Fruit fly (Drosophila melanogaster) whole organism, embryonic: ENCODE results near the gene brat.
A peak's percentile ranks its signal among the peaks of the same experiment; 100 is the strongest.

Source experiments
- Bdp1 ChIP-seq: fragments of 200-800 bp; sonication (Bioruptor generic); optimal IDR thresholded peaks from 3 replicates; lab custom pipeline; 2016; ENCODE audit warnings: missing biosample characterization, missing genetic modification characterization
- CG10267 ChIP-seq: fragments of 200-800 bp; sonication (Bioruptor generic); optimal IDR thresholded peaks from 2 replicates; lab custom pipeline; 2018; ENCODE audit warnings: missing biosample characterization, mild to moderate bottlenecking, missing genetic modification characterization, moderate library complexity
- CG10654 ChIP-seq: fragments of 200-800 bp; sonication (Bioruptor generic); optimal IDR thresholded peaks from 2 replicates; lab custom pipeline; 2016; ENCODE audit warnings: missing biosample characterization, missing genetic modification characterization
- CG13123 ChIP-seq: fragments of 200-800 bp; sonication (Bioruptor generic); optimal IDR thresholded peaks from 2 replicates; lab custom pipeline; 2016; ENCODE audit warnings: missing biosample characterization, missing genetic modification characterization
- CG14050 ChIP-seq: fragments of 200-800 bp; sonication (Bioruptor generic); IDR thresholded peaks from 3 replicates; pipeline ENCODE4 v1.3.6; 2022; ENCODE audit warnings: missing biosample characterization, missing genetic modification characterization
- CG15514 ChIP-seq: fragments of 200-800 bp; sonication (Bioruptor generic); optimal IDR thresholded peaks from 3 replicates; lab custom pipeline; 2017; ENCODE audit warnings: missing biosample characterization, missing genetic modification characterization, mild to moderate bottlenecking, moderate library complexity, missing genetic modification reagents
- CG16863 ChIP-seq: fragments of 200-800 bp; sonication (Bioruptor generic); optimal IDR thresholded peaks from 3 replicates; lab custom pipeline; 2016; ENCODE audit warnings: missing biosample characterization, missing genetic modification characterization
- CG17829 ChIP-seq: fragments of 200-800 bp; optimal IDR thresholded peaks from 2 replicates; lab custom pipeline; 2019; ENCODE audit warnings: missing biosample characterization, mild to moderate bottlenecking, missing genetic modification characterization, moderate library complexity
- CG18262 ChIP-seq: fragments of 200-800 bp; optimal IDR thresholded peaks from 3 replicates; lab custom pipeline; 2019; ENCODE audit warnings: missing biosample characterization, mild to moderate bottlenecking, missing genetic modification characterization, moderate library complexity
- CG32532 ChIP-seq: fragments of 200-800 bp; sonication (Bioruptor generic); IDR thresholded peaks from 2 replicates; pipeline ENCODE4 v1.3.6; 2022; ENCODE audit warnings: missing biosample characterization, missing genetic modification characterization
- CG33213 ChIP-seq: fragments of 200-800 bp; sonication (Bioruptor generic); optimal IDR thresholded peaks from 3 replicates; lab custom pipeline; 2016; ENCODE audit warnings: missing biosample characterization, missing genetic modification characterization
- CG33557 ChIP-seq: fragments of 200-800 bp; sonication (Bioruptor generic); optimal IDR thresholded peaks from 2 replicates; lab custom pipeline; 2019; ENCODE audit warnings: missing biosample characterization, mild to moderate bottlenecking, missing genetic modification characterization, moderate library complexity
- CG4820 ChIP-seq: fragments of 200-800 bp; sonication (Bioruptor generic); optimal IDR thresholded peaks from 3 replicates; lab custom pipeline; 2016; ENCODE audit warnings: missing biosample characterization, missing genetic modification characterization
- CG6654 ChIP-seq: fragments of 200-800 bp; sonication (Bioruptor generic); optimal IDR thresholded peaks from 2 replicates; lab custom pipeline; 2017; ENCODE audit warnings: missing biosample characterization, mild to moderate bottlenecking, missing genetic modification characterization
- CG6813 ChIP-seq: fragments of 200-800 bp; sonication (Bioruptor generic); optimal IDR thresholded peaks from 2 replicates; lab custom pipeline; 2017; ENCODE audit warnings: missing biosample characterization, missing genetic modification characterization, mild to moderate bottlenecking, moderate library complexity, missing genetic modification reagents
- CG7745 ChIP-seq: fragments of 200-800 bp; sonication (Bioruptor generic); optimal IDR thresholded peaks from 2 replicates; lab custom pipeline; 2018; ENCODE audit warnings: missing biosample characterization, mild to moderate bottlenecking, missing genetic modification characterization, moderate library complexity
- CG8765 ChIP-seq: fragments of 200-800 bp; sonication (Bioruptor generic); IDR thresholded peaks from 2 replicates; pipeline ENCODE4 v1.3.6; 2022; ENCODE audit warnings: missing biosample characterization, missing genetic modification characterization
- CG8924 ChIP-seq: fragments of 200-800 bp; optimal IDR thresholded peaks from 3 replicates; lab custom pipeline; 2019; ENCODE audit warnings: missing biosample characterization, mild to moderate bottlenecking, missing genetic modification characterization, moderate library complexity
- Doc2 ChIP-seq: fragments of 200-800 bp; sonication (Bioruptor generic); IDR thresholded peaks from 2 replicates; pipeline ENCODE4 v1.3.6; 2022; ENCODE audit warnings: missing biosample characterization, missing genetic modification characterization
- Hey ChIP-seq: fragments of 200-800 bp; sonication (Bioruptor generic); optimal IDR thresholded peaks from 3 replicates; lab custom pipeline; 2018; ENCODE audit warnings: missing biosample characterization, mild to moderate bottlenecking, missing genetic modification characterization
- Hsf ChIP-seq: fragments of 200-800 bp; sonication (Bioruptor generic); optimal IDR thresholded peaks from 3 replicates; lab custom pipeline; 2016; ENCODE audit warnings: missing biosample characterization, missing genetic modification characterization
- Lpt ChIP-seq: fragments of >200 bp; optimal IDR thresholded peaks from 2 replicates; lab custom pipeline; 2018; ENCODE audit warnings: missing biosample characterization, missing genetic modification characterization
- Nf-YC ChIP-seq: fragments of 200-800 bp; optimal IDR thresholded peaks from 3 replicates; lab custom pipeline; 2019; ENCODE audit warnings: missing biosample characterization, mild to moderate bottlenecking, missing genetic modification characterization, moderate library complexity
- Oaz ChIP-seq: fragments of 200-800 bp; sonication (Bioruptor generic); IDR thresholded peaks from 2 replicates; pipeline ENCODE4 v1.3.6; 2022; ENCODE audit warnings: missing biosample characterization, missing genetic modification characterization
- Opbp ChIP-seq: fragments of 200-800 bp; sonication (Bioruptor generic); IDR thresholded peaks from 3 replicates; pipeline ENCODE4 v1.3.6; 2022; ENCODE audit warnings: missing biosample characterization, missing genetic modification characterization; ENCODE audit not compliant: partially characterized antibody
- Vsx1 ChIP-seq: fragments of 200-800 bp; sonication (Bioruptor generic); optimal IDR thresholded peaks from 2 replicates; lab custom pipeline; 2017; ENCODE audit warnings: missing biosample characterization, mild to moderate bottlenecking, missing genetic modification characterization, missing genetic modification reagents
- Xbp1 ChIP-seq: fragments of 200-800 bp; sonication (Bioruptor generic); optimal IDR thresholded peaks from 3 replicates; lab custom pipeline; 2016; ENCODE audit warnings: missing biosample characterization, mild to moderate bottlenecking, missing genetic modification characterization
- ab ChIP-seq: fragments of 200-800 bp; sonication (Bioruptor generic); optimal IDR thresholded peaks from 2 replicates; lab custom pipeline; 2016; ENCODE audit warnings: missing biosample characterization, missing genetic modification characterization
- az2 ChIP-seq: fragments of 200-800 bp; sonication (Bioruptor generic); optimal IDR thresholded peaks from 3 replicates; lab custom pipeline; 2016; ENCODE audit warnings: missing biosample characterization, missing genetic modification characterization
- bowl ChIP-seq: fragments of 200-800 bp; sonication (Bioruptor generic); IDR thresholded peaks from 2 replicates; pipeline ENCODE4 v1.3.6; 2022; ENCODE audit warnings: missing biosample characterization, missing genetic modification characterization
- bsh ChIP-seq, 2 experiments: fragments of 200-800 bp; sonication (Bioruptor generic); optimal IDR thresholded peaks; 2 replicates each; lab custom pipeline; 2017 to 2018; ENCODE audit warnings: mild to moderate bottlenecking in 2 of 2, missing biosample characterization in 2 of 2, missing genetic modification characterization in 2 of 2, moderate library complexity in 1 of 2
- chm ChIP-seq: fragments of 200-800 bp; sonication (Bioruptor generic); IDR thresholded peaks from 2 replicates; pipeline ENCODE4 v1.3.6; 2022; ENCODE audit warnings: missing biosample characterization, missing genetic modification characterization
- disco-r ChIP-seq: fragments of 200-800 bp; sonication (Bioruptor generic); optimal IDR thresholded peaks from 2 replicates; lab custom pipeline; 2016; ENCODE audit warnings: missing biosample characterization, missing genetic modification characterization
- dmrt11E ChIP-seq: fragments of 200-800 bp; sonication (Bioruptor generic); optimal IDR thresholded peaks from 3 replicates; lab custom pipeline; 2018; ENCODE audit warnings: missing biosample characterization, mild to moderate bottlenecking, missing genetic modification characterization, moderate library complexity
- dpn ChIP-seq, 2 experiments: fragments of 200-800 bp; sonication (Bioruptor generic); optimal IDR thresholded peaks; 3 replicates each; lab custom pipeline; 2016; ENCODE audit warnings: missing biosample characterization in 2 of 2, missing genetic modification characterization in 2 of 2
- ems ChIP-seq: fragments of 200-800 bp; sonication (Bioruptor generic); optimal IDR thresholded peaks from 3 replicates; lab custom pipeline; 2016; ENCODE audit warnings: missing biosample characterization, missing genetic modification characterization
- exex ChIP-seq: fragments of 200-800 bp; sonication (Bioruptor generic); optimal IDR thresholded peaks from 4 replicates; lab custom pipeline; 2018; ENCODE audit warnings: missing biosample characterization, mild to moderate bottlenecking, missing genetic modification characterization, moderate library complexity
- hkb ChIP-seq, 2 experiments: fragments of 200-800 bp in 1 of 2; fragments of >200 bp in 1 of 2; sonication (Bioruptor generic) in 1 of 2; IDR thresholded peaks in 1 of 2; optimal IDR thresholded peaks in 1 of 2; 2 replicates each; pipeline versions ENCODE4 v1.3.6 to Lab custom; 2017 to 2022; ENCODE audit warnings: missing biosample characterization in 1 of 2, missing genetic modification characterization in 1 of 2
- nau ChIP-seq: fragments of 200-800 bp; sonication (Bioruptor generic); optimal IDR thresholded peaks from 3 replicates; lab custom pipeline; 2017; ENCODE audit warnings: missing biosample characterization, mild to moderate bottlenecking, missing genetic modification characterization, missing genetic modification reagents
- nerfin-2 ChIP-seq: fragments of 200-800 bp; sonication (Bioruptor generic); IDR thresholded peaks from 2 replicates; pipeline ENCODE4 v1.3.6; 2022; ENCODE audit warnings: missing biosample characterization, missing genetic modification characterization; ENCODE audit not compliant: partially characterized antibody
- odd ChIP-seq: fragments of 200-800 bp; sonication (Bioruptor generic); optimal IDR thresholded peaks from 2 replicates; lab custom pipeline; 2017; ENCODE audit warnings: missing biosample characterization, mild to moderate bottlenecking, missing genetic modification characterization
- onecut ChIP-seq: fragments of 200-800 bp; sonication (Bioruptor generic); IDR thresholded peaks from 2 replicates; pipeline ENCODE4 v1.3.6; 2022; ENCODE audit warnings: missing biosample characterization, missing genetic modification characterization
- phol ChIP-seq: fragments of 200-800 bp; sonication (Bioruptor generic); optimal IDR thresholded peaks from 3 replicates; lab custom pipeline; 2018; ENCODE audit warnings: missing biosample characterization, mild to moderate bottlenecking, missing genetic modification characterization, moderate library complexity
- pnt ChIP-seq: fragments of 200-800 bp; sonication (Bioruptor generic); optimal IDR thresholded peaks from 3 replicates; lab custom pipeline; 2016; ENCODE audit warnings: missing biosample characterization, missing genetic modification characterization
- prd ChIP-seq, 3 experiments: fragments of >200 bp in 2 of 3; fragments of 200-800 bp in 1 of 3; sonication (Bioruptor generic) in 1 of 3; optimal IDR thresholded peaks in 2 of 3; IDR thresholded peaks in 1 of 3; 2 replicates in 2 of 3; 3 replicates in 1 of 3; pipeline versions ENCODE4 v1.3.6 to Lab custom; 2017 to 2022; ENCODE audit warnings: missing biosample characterization in 1 of 3, missing genetic modification characterization in 1 of 3
- psq ChIP-seq: fragments of 200-800 bp; sonication (Bioruptor generic); optimal IDR thresholded peaks from 2 replicates; lab custom pipeline; 2017; ENCODE audit warnings: missing biosample characterization, missing genetic modification characterization
- ranshi ChIP-seq: fragments of 200-800 bp; sonication (Bioruptor generic); IDR thresholded peaks from 2 replicates; pipeline ENCODE4 v1.3.6; 2022; ENCODE audit warnings: missing biosample characterization, missing genetic modification characterization
- stc ChIP-seq: fragments of 200-800 bp; sonication (Bioruptor generic); IDR thresholded peaks from 2 replicates; pipeline ENCODE4 v1.3.6; 2022; ENCODE audit warnings: missing biosample characterization, missing genetic modification characterization
- unpg ChIP-seq: fragments of 200-800 bp; sonication (Bioruptor generic); optimal IDR thresholded peaks from 3 replicates; lab custom pipeline; 2018; ENCODE audit warnings: missing biosample characterization, mild to moderate bottlenecking, missing genetic modification characterization, moderate library complexity
- wor ChIP-seq: fragments of 200-800 bp; sonication (Bioruptor generic); IDR thresholded peaks from 2 replicates; pipeline ENCODE4 v1.3.6; 2022; ENCODE audit warnings: missing biosample characterization, missing genetic modification characterization

Gene brat

dm6 chr2L:19190195-19190594, 56.6 kb downstream of the brat start, which contains the start of gene drl (continued):
- TF ChIP-seq CG33557 (GFP tag; lab: Kevin White, UChicago) (peak; percentile 29), az2 (GFP tag; lab: Kevin White, UChicago) (no peak), chm (GFP tag; lab: Robert Waterston, UW) (peak; percentile 93), nerfin-2 (no peak; the same call in 1 of the 2 replicates), CG14050 (GFP tag; lab: Robert Waterston, UW) (no peak), hkb (optimal IDR thresholded peaks at IDR 0.05; lab: Kevin White, UChicago) (no peak), hkb (GFP tag; IDR thresholded peaks at IDR 0.05; lab: Robert Waterston, UW) (peak; percentile 63), disco-r (GFP tag; lab: Kevin White, UChicago) (peak; percentile 29), CG8924 (tag; lab: Kevin White, UChicago) (peak; percentile 49), bowl (GFP tag; lab: Robert Waterston, UW) (no peak), psq (GFP tag; lab: Kevin White, UChicago) (no peak), Lpt (GFP tag; lab: Kevin White, UChicago) (no peak), pnt (no peak), stc (peak; percentile 52; the same call in 1 of the 2 replicates), nau (GFP tag; lab: Kevin White, UChicago) (peak; percentile 52), odd (peak; percentile 54), CG4820 (no peak), CG10267 (tag; lab: Kevin White, UChicago) (peak; percentile 30), Hey (peak; percentile 13), Oaz (GFP tag; lab: Robert Waterston, UW) (no peak), unpg (GFP tag; lab: Kevin White, UChicago) (peak; percentile 30), CG15514 (GFP tag; lab: Kevin White, UChicago) (peak; percentile 38), CG13123 (no peak), CG33213 (GFP tag; lab: Kevin White, UChicago) (no peak), ab (no peak), CG32532 (peak; percentile 17; the same call in 1 of the 2 replicates), CG8765 (GFP tag; lab: Robert Waterston, UW) (no peak), Bdp1 (GFP tag; lab: Kevin White, UChicago) (no peak), ems (GFP tag; lab: Kevin White, UChicago) (peak; percentile 6), exex (tag; lab: Kevin White, UChicago) (no peak), CG6654 (GFP tag; lab: Kevin White, UChicago) (no peak), CG18262 (peak; percentile 39), Doc2 (GFP tag; lab: Robert Waterston, UW) (no peak), wor (no peak), CG17829 (tag; lab: Kevin White, UChicago) (peak; percentile 58), CG7745 (tag; lab: Kevin White, UChicago) (peak; percentile 7), Hsf (GFP tag; lab: Kevin White, UChicago) (no peak), prd (optimal IDR thresholded peaks at IDR 0.05; lab: Kevin White, UChicago) (no peak), prd (GFP tag; IDR thresholded peaks at IDR 0.05; lab: Robert Waterston, UW) (no peak), onecut (peak; percentile 27; the same call in 1 of the 2 replicates), Opbp (GFP tag; lab: Robert Waterston, UW) (peak; percentile 64; the same call in 1 of the 3 replicates), phol (no peak), Vsx1 (GFP tag; lab: Kevin White, UChicago) (no peak), Xbp1 (GFP tag; lab: Kevin White, UChicago) (no peak), dmrt11E (tag; lab: Kevin White, UChicago) (no peak), Nf-YC (tag; lab: Kevin White, UChicago) (peak; percentile 23), CG16863 (GFP tag; lab: Kevin White, UChicago) (no peak), CG6813 (GFP tag; lab: Kevin White, UChicago) (peak; percentile 26), dpn (GFP tag; optimal IDR thresholded peaks at IDR 0.05; lab: Kevin White, UChicago) (peak; percentile 4 to 26), ranshi (no peak; the same call in 1 of the 2 replicates), CG10654 (no peak), bsh (GFP tag; optimal IDR thresholded peaks at IDR 0.05; lab: Kevin White, UChicago) (peak in 1 of 2 experiments; percentile 27)
